Worm (Caenorhabditis elegans) whole organism, L3 larva: Measurements from ENCODE around the gene Y54G2A.76.
"Not testable (repeated sequence)": the region's sequence is repeated elsewhere in the genome, so short reads cannot be mapped to it uniquely, and the experiment has no call there.

Experiments
- ceh-16 ChIP-seq: sonication (generic microtip); optimal IDR thresholded peaks from 2 replicates; lab custom pipeline; 2017; ENCODE audit warnings: missing biosample characterization, missing genetic modification characterization
- fkh-10 ChIP-seq: sonication (generic microtip); optimal IDR thresholded peaks from 2 replicates; lab custom pipeline; 2017; ENCODE audit warnings: missing biosample characterization, missing genetic modification reagents, missing genetic modification characterization
- lin-15B ChIP-seq: fragments of 150-350 bp; optimal IDR thresholded peaks from 2 replicates; lab custom pipeline; 2014; ENCODE audit warnings: missing biosample characterization, missing genetic modification characterization
- nhr-43 ChIP-seq: sonication (generic microtip); optimal IDR thresholded peaks from 2 replicates; lab custom pipeline; 2016; ENCODE audit warnings: mild to moderate bottlenecking, missing genetic modification characterization, missing compliant biosample characterization; ENCODE audit not compliant: poor library complexity, severe bottlenecking
- nhr-67 ChIP-seq: fragments of 150-350 bp; optimal IDR thresholded peaks from 2 replicates; lab custom pipeline; 2014; ENCODE audit warnings: missing biosample characterization, missing genetic modification characterization
- skn-1 ChIP-seq: fragments of 150-350 bp; optimal IDR thresholded peaks from 2 replicates; lab custom pipeline; 2014; ENCODE audit warnings: missing biosample characterization, missing genetic modification characterization
- tbx-2 ChIP-seq: sonication (generic microtip); optimal IDR thresholded peaks from 2 replicates; lab custom pipeline; 2016; ENCODE audit warnings: mild to moderate bottlenecking, missing genetic modification characterization, missing compliant biosample characterization

DNA sequence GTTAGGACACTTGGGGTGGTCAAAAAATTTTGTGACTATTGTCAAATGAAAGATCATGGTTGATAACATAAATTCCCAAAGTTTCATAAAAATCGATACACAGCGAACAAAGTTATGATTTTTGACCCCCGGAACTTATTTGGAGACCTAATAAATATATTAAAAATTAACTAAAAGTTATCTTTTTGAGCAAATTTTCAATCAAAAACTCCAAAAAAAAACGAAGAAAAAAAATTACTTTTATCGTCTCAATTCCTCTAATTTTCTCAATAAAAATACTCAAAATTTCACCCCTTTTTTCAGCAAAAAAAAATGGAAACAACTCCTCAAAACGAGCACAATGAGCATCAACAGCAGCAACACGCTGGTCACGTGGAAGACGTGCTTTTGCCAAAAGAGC, 20.8 kb upstream of the Y54G2A.76 start, which contains the start of gene atln-1:
- not testable (repeated sequence) for TF ChIP-seq nhr-67 (tag; lab: Kevin White, UChicago); fkh-10 (GFP tag; lab: Kevin White, UChicago); skn-1 (tag; lab: Kevin White, UChicago); ceh-16; lin-15B; tbx-2 (tag; lab: Kevin White, UChicago); nhr-43 (tag; lab: Kevin White, UChicago)
